Worm (Caenorhabditis elegans) whole organism, L4 larva: ENCODE measurements around the gene abch-1.

ENCODE experiments used
- D1046.2 ChIP-seq: fragments of 200-800 bp; sonication (Bioruptor generic); IDR thresholded peaks from 2 replicates; pipeline ENCODE4 v1.3.6; 2022; ENCODE audit warnings: missing genetic modification characterization, missing compliant biosample characterization
- F10B5.3 ChIP-seq: sonication (generic microtip); optimal IDR thresholded peaks from 2 replicates; lab custom pipeline; 2016; ENCODE audit warnings: mild to moderate bottlenecking, missing genetic modification characterization, missing compliant biosample characterization
- F26F4.8 ChIP-seq: fragments of 200-800 bp; sonication (Bioruptor generic); conservative IDR thresholded peaks from 2 replicates; pipeline ENCODE4 v1.3.6; 2022; ENCODE audit warnings: missing genetic modification characterization, missing compliant biosample characterization
- F37D6.2 ChIP-seq: sonication (generic microtip); optimal IDR thresholded peaks from 2 replicates; lab custom pipeline; 2016; ENCODE audit warnings: mild to moderate bottlenecking, missing genetic modification characterization, missing compliant biosample characterization
- F49E8.2 ChIP-seq: sonication (generic microtip); optimal IDR thresholded peaks from 2 replicates; lab custom pipeline; 2016; ENCODE audit warnings: missing compliant biosample characterization, mild to moderate bottlenecking, missing genetic modification characterization, borderline replicate concordance
- R02D3.7 ChIP-seq: fragments of 150-350 bp; sonication (generic microtip); optimal IDR thresholded peaks from 3 replicates; lab custom pipeline; 2014; ENCODE audit warnings: missing biosample characterization, missing genetic modification characterization
- T20F7.1 ChIP-seq: fragments of 200-800 bp; sonication (Bioruptor generic); optimal IDR thresholded peaks from 2 replicates; lab custom pipeline; 2018; ENCODE audit warnings: mild to moderate bottlenecking, missing genetic modification characterization, missing compliant biosample characterization
- Y48G9A.11 ChIP-seq: fragments of 200-800 bp; sonication (Bioruptor generic); IDR thresholded peaks from 2 replicates; pipeline ENCODE4 v1.3.6; 2022; ENCODE audit warnings: missing genetic modification reagents, missing genetic modification characterization, missing compliant biosample characterization
- Y75B8A.6 ChIP-seq: fragments of 200-800 bp; sonication (Bioruptor generic); IDR thresholded peaks from 2 replicates; pipeline ENCODE4 v1.3.6; 2022; ENCODE audit warnings: missing genetic modification reagents, missing genetic modification characterization, missing compliant biosample characterization
- ZK546.5 ChIP-seq, 2 experiments: sonication (generic microtip); optimal IDR thresholded peaks; 2 replicates each; lab custom pipeline; 2017; ENCODE audit warnings: missing biosample characterization in 2 of 2, missing genetic modification characterization in 2 of 2
- attf-4 ChIP-seq: sonication (generic microtip); optimal IDR thresholded peaks from 3 replicates; lab custom pipeline; 2017; ENCODE audit warnings: missing biosample characterization, missing genetic modification characterization
- ceh-28 ChIP-seq: fragments of 150-350 bp; optimal IDR thresholded peaks from 2 replicates; lab custom pipeline; 2014; ENCODE audit warnings: missing biosample characterization, missing genetic modification reagents, missing genetic modification characterization
- ceh-32 ChIP-seq: sonication (generic microtip); optimal IDR thresholded peaks from 2 replicates; lab custom pipeline; 2016; ENCODE audit warnings: mild to moderate bottlenecking, missing genetic modification characterization, missing compliant biosample characterization; ENCODE audit not compliant: poor library complexity
- ceh-82 ChIP-seq: sonication (generic microtip); optimal IDR thresholded peaks from 2 replicates; lab custom pipeline; 2017; ENCODE audit warnings: missing biosample characterization, missing genetic modification characterization
- ctbp-1 ChIP-seq: fragments of 200-800 bp; sonication (Bioruptor generic); IDR thresholded peaks from 2 replicates; pipeline ENCODE4 v1.3.6; 2022; ENCODE audit warnings: missing genetic modification reagents, missing genetic modification characterization, missing compliant biosample characterization
- daf-16 ChIP-seq, 3 experiments: sonication (generic microtip); optimal IDR thresholded peaks; 2 replicates each; lab custom pipeline; 2016 to 2017; ENCODE audit warnings: missing genetic modification characterization in 3 of 3, missing genetic modification reagents in 3 of 3, mild to moderate bottlenecking in 2 of 3, missing compliant biosample characterization in 2 of 3, missing biosample characterization in 1 of 3, moderate library complexity in 1 of 3
- dmd-6 ChIP-seq: fragments of 200-800 bp; sonication (Bioruptor generic); IDR thresholded peaks from 2 replicates; pipeline ENCODE4 v1.3.6; 2022; ENCODE audit warnings: missing genetic modification reagents, missing genetic modification characterization, missing compliant biosample characterization
- dpl-1 ChIP-seq: fragments of 150-350 bp; optimal IDR thresholded peaks from 2 replicates; lab custom pipeline; 2014; ENCODE audit warnings: missing biosample characterization, missing genetic modification reagents, missing genetic modification characterization
- dve-1 ChIP-seq: sonication (generic microtip); optimal IDR thresholded peaks from 2 replicates; lab custom pipeline; 2017; ENCODE audit warnings: antibody characterized with exemption, mild to moderate bottlenecking, missing genetic modification characterization, missing compliant biosample characterization; ENCODE audit not compliant: insufficient read depth
- hif-1 ChIP-seq, 2 experiments: sonication (generic microtip); optimal IDR thresholded peaks; 2 replicates each; lab custom pipeline; 2016 to 2017; ENCODE audit warnings: missing compliant biosample characterization in 2 of 2, missing genetic modification characterization in 2 of 2, missing genetic modification reagents in 2 of 2, missing genotype in 2 of 2, mild to moderate bottlenecking in 1 of 2
- hlh-11 ChIP-seq: fragments of 200-800 bp; sonication (Bioruptor generic); optimal IDR thresholded peaks from 2 replicates; lab custom pipeline; 2018; ENCODE audit warnings: mild to moderate bottlenecking, missing genetic modification characterization, missing compliant biosample characterization
- jun-1 ChIP-seq: fragments of 150-350 bp; optimal IDR thresholded peaks from 2 replicates; lab custom pipeline; 2014; ENCODE audit warnings: missing biosample characterization, missing genetic modification reagents, missing genetic modification characterization
- lim-7 ChIP-seq: fragments of 200-800 bp; sonication (Bioruptor generic); IDR thresholded peaks from 2 replicates; pipeline ENCODE4 v1.3.6; 2022; ENCODE audit warnings: missing genetic modification characterization, missing compliant biosample characterization
- lin-13 ChIP-seq: fragments of 150-350 bp; optimal IDR thresholded peaks from 2 replicates; lab custom pipeline; 2014; ENCODE audit warnings: missing biosample characterization, missing genetic modification reagents, missing genetic modification characterization
- lin-15B ChIP-seq: fragments of 150-350 bp; sonication (generic microtip); optimal IDR thresholded peaks from 3 replicates; lab custom pipeline; 2014; ENCODE audit warnings: missing biosample characterization, missing genetic modification characterization
- lin-29 ChIP-seq: fragments of 200-800 bp; sonication (Bioruptor generic); IDR thresholded peaks from 2 replicates; pipeline ENCODE4 v1.3.6; 2022; ENCODE audit warnings: missing genetic modification reagents, missing genetic modification characterization, missing compliant biosample characterization
- madf-5 ChIP-seq, 2 experiments: fragments of 200-800 bp; sonication (Bioruptor generic); IDR thresholded peaks; 2 replicates each; pipeline ENCODE4 v1.3.6; 2022; ENCODE audit warnings: missing compliant biosample characterization in 2 of 2, missing genetic modification characterization in 2 of 2
- madf-9 ChIP-seq: fragments of 200-800 bp; sonication (Bioruptor generic); conservative IDR thresholded peaks from 2 replicates; pipeline ENCODE4 v1.3.6; 2022; ENCODE audit warnings: missing genetic modification reagents, missing genetic modification characterization, missing compliant biosample characterization
- mdl-1 ChIP-seq, 2 experiments: fragments of 150-350 bp in 1 of 2; sonication (generic microtip) in 1 of 2; optimal IDR thresholded peaks; 2 replicates each; lab custom pipeline; 2014 to 2017; ENCODE audit warnings: missing biosample characterization in 2 of 2, missing genetic modification characterization in 2 of 2
- mxl-2 ChIP-seq: fragments of 200-800 bp; sonication (Bioruptor generic); conservative IDR thresholded peaks from 2 replicates; pipeline ENCODE4 v1.3.6; 2022; ENCODE audit warnings: missing genetic modification reagents, missing genetic modification characterization, missing compliant biosample characterization
- mxl-3 ChIP-seq: fragments of 200-800 bp; sonication (Bioruptor generic); optimal IDR thresholded peaks from 2 replicates; lab custom pipeline; 2018; ENCODE audit warnings: mild to moderate bottlenecking, missing genetic modification characterization, missing compliant biosample characterization
- nhr-10 ChIP-seq: fragments of 150-350 bp; optimal IDR thresholded peaks from 2 replicates; lab custom pipeline; 2014; ENCODE audit warnings: missing biosample characterization, missing genetic modification characterization
- nhr-102 ChIP-seq: sonication (generic microtip); optimal IDR thresholded peaks from 2 replicates; lab custom pipeline; 2016; ENCODE audit warnings: mild to moderate bottlenecking, missing genetic modification characterization, moderate library complexity, missing compliant biosample characterization
- nhr-28 ChIP-seq: fragments of 150-350 bp; optimal IDR thresholded peaks from 2 replicates; lab custom pipeline; 2014; ENCODE audit warnings: missing biosample characterization, missing genetic modification characterization
- nhr-41 ChIP-seq: fragments of 200-800 bp; sonication (Bioruptor generic); IDR thresholded peaks from 2 replicates; pipeline ENCODE4 v1.3.6; 2022; ENCODE audit warnings: missing genetic modification reagents, missing genetic modification characterization, missing compliant biosample characterization
- nhr-42 ChIP-seq: fragments of 200-800 bp; sonication (Bioruptor generic); IDR thresholded peaks from 2 replicates; pipeline ENCODE4 v1.3.6; 2022; ENCODE audit warnings: missing genetic modification characterization, missing compliant biosample characterization
- nhr-48 ChIP-seq: sonication (generic microtip); optimal IDR thresholded peaks from 2 replicates; lab custom pipeline; 2016; ENCODE audit warnings: mild to moderate bottlenecking, missing genetic modification characterization, missing compliant biosample characterization
- nhr-76 ChIP-seq: fragments of 150-350 bp; optimal IDR thresholded peaks from 2 replicates; lab custom pipeline; 2014; ENCODE audit warnings: missing biosample characterization, missing genetic modification characterization
- nhr-77 ChIP-seq: fragments of 150-350 bp; optimal IDR thresholded peaks from 2 replicates; lab custom pipeline; 2014; ENCODE audit warnings: missing biosample characterization, missing genetic modification characterization
- pha-4 ChIP-seq, 2 experiments: fragments of 150-350 bp in 1 of 2; fragments of 200-800 bp in 1 of 2; sonication (Bioruptor generic) in 1 of 2; IDR thresholded peaks in 1 of 2; optimal IDR thresholded peaks in 1 of 2; 2 replicates each; pipeline versions ENCODE4 v1.3.6 to Lab custom; 2014 to 2022; ENCODE audit warnings: missing genetic modification characterization in 2 of 2, missing genetic modification reagents in 2 of 2, missing biosample characterization in 1 of 2, missing compliant biosample characterization in 1 of 2
- php-3 ChIP-seq: fragments of 200-800 bp; sonication (Bioruptor generic); IDR thresholded peaks from 2 replicates; pipeline ENCODE4 v1.3.6; 2022; ENCODE audit warnings: missing genetic modification reagents, missing genetic modification characterization, missing compliant biosample characterization
- pqm-1 ChIP-seq: sonication (generic microtip); optimal IDR thresholded peaks from 2 replicates; lab custom pipeline; 2017; ENCODE audit warnings: missing biosample characterization, missing genetic modification characterization
- rbr-2 ChIP-seq: sonication (generic microtip); optimal IDR thresholded peaks from 2 replicates; lab custom pipeline; 2016; ENCODE audit warnings: missing genotype, missing genetic modification characterization, missing compliant biosample characterization
- skn-1 ChIP-seq: fragments of 150-350 bp; optimal IDR thresholded peaks from 2 replicates; lab custom pipeline; 2014; ENCODE audit warnings: missing biosample characterization, missing genetic modification characterization
- snpc-1.2 ChIP-seq: fragments of 200-800 bp; sonication (Bioruptor generic); IDR thresholded peaks from 2 replicates; pipeline ENCODE4 v1.3.6; 2022; ENCODE audit warnings: missing genetic modification reagents, missing genetic modification characterization, missing compliant biosample characterization
- tra-1 ChIP-seq: fragments of 200-800 bp; sonication (Bioruptor generic); IDR thresholded peaks from 2 replicates; pipeline ENCODE4 v1.3.6; 2022; ENCODE audit warnings: missing genetic modification reagents, missing genetic modification characterization, missing compliant biosample characterization
- unc-39 ChIP-seq: sonication (generic microtip); optimal IDR thresholded peaks from 2 replicates; lab custom pipeline; 2017; ENCODE audit warnings: missing biosample characterization, missing genetic modification characterization
- vab-7 ChIP-seq: fragments of 200-800 bp; sonication (Bioruptor generic); IDR thresholded peaks from 2 replicates; pipeline ENCODE4 v1.3.6; 2022; ENCODE audit warnings: missing genetic modification reagents, missing genetic modification characterization, missing compliant biosample characterization
- zfp-2 ChIP-seq: sonication (generic microtip); optimal IDR thresholded peaks from 2 replicates; lab custom pipeline; 2016; ENCODE audit warnings: mild to moderate bottlenecking, missing genetic modification characterization, missing compliant biosample characterization

abch-1 gene

ce11 chrII:6491817-6492452, 39.5 kb downstream of the abch-1 start, which contains the start of the genes T28D9.11 and T28D9.1 (continued):
- TF ChIP-seq lim-7 (GFP tag; lab: Robert Waterston, UW) (peak; percentile 71), snpc-1.2 (GFP tag; lab: Robert Waterston, UW) (0 out of 2 replicates have a peak, but pooled peaks have one; percentile 23), madf-5 (GFP tag; IDR thresholded peaks at IDR 0.05; lab: Robert Waterston, UW) (0 out of 4 replicates have a peak, but pooled peaks of 1 of the 2 experiments have one; percentile 32), tra-1 (no peak), ZK546.5 (tag; optimal IDR thresholded peaks at IDR 0.05; lab: Kevin White, UChicago) (no peak), ceh-82 (no peak), dpl-1 (peak; percentile 44), madf-9 (GFP tag; lab: Robert Waterston, UW) (no peak), dve-1 (tag; lab: Kevin White, UChicago) (no peak), mdl-1 (tag; optimal IDR thresholded peaks at IDR 0.05; lab: Kevin White, UChicago) (peak in 1 of 2 experiments; percentile 27), nhr-102 (no peak), dmd-6 (peak; percentile 28; the same call in 1 of the 2 replicates), ceh-32 (no peak), vab-7 (peak; percentile 41; the same call in 1 of the 2 replicates), F26F4.8 (GFP tag; lab: Robert Waterston, UW) (no peak), nhr-42 (GFP tag; lab: Robert Waterston, UW) (peak; percentile 60; the same call in 1 of the 2 replicates), lin-15B (tag; lab: Kevin White, UChicago) (no peak), F49E8.2 (tag; lab: Kevin White, UChicago) (no peak), jun-1 (tag; lab: Kevin White, UChicago) (no peak), lin-29 (GFP tag; lab: Robert Waterston, UW) (no peak), D1046.2 (GFP tag; lab: Robert Waterston, UW) (0 out of 2 replicates have a peak, but pooled peaks have one; percentile 35), nhr-76 (no peak), nhr-77 (tag; lab: Kevin White, UChicago) (no peak), pqm-1 (no peak), daf-16 (GFP tag; optimal IDR thresholded peaks at IDR 0.05; lab: Kevin White, UChicago) (no peak), daf-16 (tag; optimal IDR thresholded peaks at IDR 0.05; lab: Kevin White, UChicago) (no peak), zfp-2 (tag; lab: Kevin White, UChicago) (no peak), Y75B8A.6 (GFP tag; lab: Robert Waterston, UW) (no peak), F10B5.3 (tag; lab: Kevin White, UChicago) (no peak), nhr-28 (tag; lab: Kevin White, UChicago) (no peak), pha-4 (GFP tag; IDR thresholded peaks at IDR 0.05; lab: Robert Waterston, UW) (no peak), pha-4 (tag; optimal IDR thresholded peaks at IDR 0.05; lab: Kevin White, UChicago) (no peak), unc-39 (tag; lab: Kevin White, UChicago) (no peak), attf-4 (tag; lab: Kevin White, UChicago) (no peak), hif-1 (tag; optimal IDR thresholded peaks at IDR 0.05; lab: Kevin White, UChicago) (peak in 1 of 2 experiments; percentile 58), skn-1 (no peak), nhr-41 (GFP tag; lab: Robert Waterston, UW) (no peak), lin-13 (peak; percentile 68), nhr-10 (tag; lab: Kevin White, UChicago) (no peak), ceh-28 (no peak), php-3 (GFP tag; lab: Robert Waterston, UW) (0 out of 2 replicates have a peak, but pooled peaks have one; percentile 36), mxl-3 (GFP tag; lab: Kevin White, UChicago) (peak; percentile 69), R02D3.7 (no peak), T20F7.1 (no peak), Y48G9A.11 (no peak), ctbp-1 (peak; percentile 73), hlh-11 (tag; lab: Kevin White, UChicago) (peak; percentile 77), F37D6.2 (tag; lab: Kevin White, UChicago) (peak; percentile 71), nhr-48 (tag; lab: Kevin White, UChicago) (peak; percentile 8), rbr-2 (peak; percentile 64), mxl-2 (GFP tag; lab: Robert Waterston, UW) (no peak)
